Fruit fly (Drosophila melanogaster): Measurements from ENCODE around the gene Srrm1.

- TF ChIP-seq Spps (tag; optimal IDR thresholded peaks at IDR 0.05) = no peak
- no peak for TF ChIP-seq sob (GFP tag; IDR thresholded peaks at IDR 0.05)
- no peak for TF ChIP-seq CG17359 (tag; optimal IDR thresholded peaks at IDR 0.05)
- no peak for TF ChIP-seq CG8478 (optimal IDR thresholded peaks at IDR 0.05)
Measured at dm6 chr3L:13031326-13031725, 5.3 kb upstream of the Srrm1 start.
